Worm (Caenorhabditis elegans): ENCODE measurements around the gene W04G3.10.

W04G3.10 gene

ce11 chrX:11120808-11121207 is 42.8 kb upstream of the W04G3.10 start, which contains the start of gene R08B4.3:
Gene R08B4.3, minus strand, starts transcription at chrX:11121005.
- TF ChIP-seq fkh-10 (GFP tag; optimal IDR thresholded peaks at IDR 0.05) (no peak), elt-2 (tag; optimal IDR thresholded peaks at IDR 0.05) (no peak), ztf-4 (tag; optimal IDR thresholded peaks at IDR 0.05) (no peak), pqm-1 (tag; optimal IDR thresholded peaks at IDR 0.05) (no peak), nhr-25 (tag; optimal IDR thresholded peaks at IDR 0.05) (no peak), ztf-11 (tag; optimal IDR thresholded peaks at IDR 0.05) (no peak), skn-1 (tag; optimal IDR thresholded peaks at IDR 0.05) (no peak), elt-3 (tag; optimal IDR thresholded peaks at IDR 0.05) (no peak), daf-12 (tag; optimal IDR thresholded peaks at IDR 0.05) (no peak), tbx-2 (tag; optimal IDR thresholded peaks at IDR 0.05) (no peak), jun-1 (tag; optimal IDR thresholded peaks at IDR 0.05) (no peak), nhr-67 (tag; optimal IDR thresholded peaks at IDR 0.05) (no peak), ZK546.5 (tag; optimal IDR thresholded peaks at IDR 0.05) (no peak), R02D3.7 (tag; optimal IDR thresholded peaks at IDR 0.05) (no peak), nhr-76 (tag; optimal IDR thresholded peaks at IDR 0.05) (no peak), aly-2 (tag; optimal IDR thresholded peaks at IDR 0.05) (no peak), mml-1 (tag; optimal IDR thresholded peaks at IDR 0.05) (no peak), fkh-2 (tag; optimal IDR thresholded peaks at IDR 0.05) (no peak)

ce11 chrX:11116723-11117122 is 38.7 kb upstream of the W04G3.10 start, which contains the start of gene nlp-66:
Gene nlp-66, minus strand, starts transcription at chrX:11116823.
- TF ChIP-seq ZK546.5 (tag; optimal IDR thresholded peaks at IDR 0.05) (no peak), lin-39 (tag; optimal IDR thresholded peaks at IDR 0.05) (no peak), nhr-77 (tag; optimal IDR thresholded peaks at IDR 0.05) (no peak)

- TF ChIP-seq ceh-82 (tag; optimal IDR thresholded peaks at IDR 0.05) (no peak), lin-15B (tag; optimal IDR thresholded peaks at IDR 0.05) (no peak), ama-1 (optimal IDR thresholded peaks at IDR 0.05) (no peak), pqm-1 (tag; optimal IDR thresholded peaks at IDR 0.05) (no peak), nhr-77 (tag; optimal IDR thresholded peaks at IDR 0.05) (no peak), R02D3.7 (tag; optimal IDR thresholded peaks at IDR 0.05) (no peak), nhr-25 (tag; optimal IDR thresholded peaks at IDR 0.05) (no peak), daf-12 (tag; optimal IDR thresholded peaks at IDR 0.05) (no peak), nhr-237 (tag; optimal IDR thresholded peaks at IDR 0.05) (no peak), ztf-4 (tag; optimal IDR thresholded peaks at IDR 0.05) (no peak), tbx-2 (tag; optimal IDR thresholded peaks at IDR 0.05) (no peak), ztf-11 (tag; optimal IDR thresholded peaks at IDR 0.05) (no peak), mdl-1 (tag; optimal IDR thresholded peaks at IDR 0.05) (no peak), ZK546.5 (tag; optimal IDR thresholded peaks at IDR 0.05) (no peak), nhr-76 (tag; optimal IDR thresholded peaks at IDR 0.05) (no peak), hmg-11 (tag; optimal IDR thresholded peaks at IDR 0.05) (no peak), fos-1 (tag; optimal IDR thresholded peaks at IDR 0.05) (no peak)
These were observed 36.4 kb upstream of the W04G3.10 start for ce11 chrX:11114420-11114819.

ce11 chrX:11109200-11109599 is 31.1 kb upstream of the W04G3.10 start, which contains the start of gene grd-1:
Gene grd-1, plus strand, starts transcription at chrX:11109440.
- no peak for TF ChIP-seq unc-39 (tag; optimal IDR thresholded peaks at IDR 0.05)
- no peak for TF ChIP-seq pqm-1 (tag; optimal IDR thresholded peaks at IDR 0.05)
- no peak for TF ChIP-seq fkh-10 (GFP tag; optimal IDR thresholded peaks at IDR 0.05)
- no peak for TF ChIP-seq egl-27 (tag; optimal IDR thresholded peaks at IDR 0.05)
- TF ChIP-seq lsy-12 (tag; optimal IDR thresholded peaks at IDR 0.05) = no peak
- TF ChIP-seq sea-2 (GFP tag; optimal IDR thresholded peaks at IDR 0.05) = no peak
- no peak for TF ChIP-seq nhr-77 (tag; optimal IDR thresholded peaks at IDR 0.05)
- no peak for TF ChIP-seq elt-2 (tag; optimal IDR thresholded peaks at IDR 0.05)
- no peak for TF ChIP-seq mdl-1 (tag; optimal IDR thresholded peaks at IDR 0.05)
- no peak for TF ChIP-seq nhr-43 (tag; optimal IDR thresholded peaks at IDR 0.05; ENCODE audit: poor library complexity, severe bottlenecking)
- no peak for TF ChIP-seq lin-15B (tag; optimal IDR thresholded peaks at IDR 0.05)
- TF ChIP-seq hmg-11 (tag; optimal IDR thresholded peaks at IDR 0.05) = no peak
- TF ChIP-seq fkh-2 (tag; optimal IDR thresholded peaks at IDR 0.05) = no peak
- no peak for TF ChIP-seq nhr-23 (tag; optimal IDR thresholded peaks at IDR 0.05)
- TF ChIP-seq unc-62 (GFP tag; optimal IDR thresholded peaks at IDR 0.05) = no peak
- TF ChIP-seq eor-1 (tag; optimal IDR thresholded peaks at IDR 0.05) = no peak
- no peak for TF ChIP-seq pha-4 (tag; optimal IDR thresholded peaks at IDR 0.05)
- TF ChIP-seq ceh-16 (tag; optimal IDR thresholded peaks at IDR 0.05) = no peak

All from whole organism, L3 larva.